Worm (Caenorhabditis elegans) whole organism, late embryonic: Measurements from ENCODE around the gene Y54E2A.4.

Experiments used
- F13H6.1 ChIP-seq: sonication (generic microtip); optimal IDR thresholded peaks from 2 replicates; lab custom pipeline; 2016; ENCODE audit warnings: missing genetic modification characterization, missing compliant biosample characterization
- ama-1 ChIP-seq: fragments of 150-350 bp; optimal IDR thresholded peaks from 2 replicates; lab custom pipeline; 2014
- ceh-14 ChIP-seq: sonication (generic microtip); optimal IDR thresholded peaks from 2 replicates; lab custom pipeline; 2016; ENCODE audit warnings: missing genotype, missing genetic modification characterization, missing compliant biosample characterization
- dve-1 ChIP-seq: sonication (generic microtip); optimal IDR thresholded peaks from 2 replicates; lab custom pipeline; 2017; ENCODE audit warnings: antibody characterized with exemption, mild to moderate bottlenecking, missing genetic modification characterization, missing compliant biosample characterization
- fkh-10 ChIP-seq: fragments of 150-350 bp; optimal IDR thresholded peaks from 2 replicates; lab custom pipeline; 2014; ENCODE audit warnings: missing biosample characterization, missing genetic modification reagents, missing genetic modification characterization
- mec-3 ChIP-seq: sonication (generic microtip); optimal IDR thresholded peaks from 2 replicates; lab custom pipeline; 2016; ENCODE audit warnings: borderline replicate concordance, missing genetic modification characterization, missing compliant biosample characterization
- pax-1 ChIP-seq: fragments of 150-350 bp; optimal IDR thresholded peaks from 2 replicates; lab custom pipeline; 2014; ENCODE audit warnings: missing biosample characterization, missing genetic modification characterization
- pros-1 ChIP-seq: fragments of 150-350 bp; optimal IDR thresholded peaks from 2 replicates; lab custom pipeline; 2014; ENCODE audit warnings: missing biosample characterization, missing genetic modification reagents, missing genetic modification characterization
- rnt-1 ChIP-seq: sonication (generic microtip); optimal IDR thresholded peaks from 2 replicates; lab custom pipeline; 2016; ENCODE audit warnings: missing genetic modification characterization, missing compliant biosample characterization

DNA sequence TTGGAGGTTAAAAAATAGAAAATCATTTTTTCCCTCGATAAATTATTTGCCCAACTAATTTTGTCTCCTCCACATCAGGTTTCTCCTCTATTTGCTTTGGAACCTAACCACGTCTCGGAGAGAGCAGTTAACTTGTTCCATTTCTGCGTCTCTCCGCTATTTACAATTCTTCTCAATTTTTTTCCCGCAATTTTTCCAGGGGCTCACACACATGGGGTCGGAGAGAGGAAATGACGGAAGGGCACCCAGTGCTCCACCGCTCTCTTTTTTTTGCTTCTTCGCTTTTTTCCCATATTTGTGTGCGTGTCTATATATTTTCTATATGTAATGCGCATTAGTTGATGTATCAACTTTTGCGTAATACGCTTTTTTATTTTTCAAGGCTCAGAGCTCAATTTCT, 56.2 kb downstream of the Y54E2A.4 start:
- no peak for TF ChIP-seq pros-1 (tag; lab: Kevin White, UChicago)
- no peak for TF ChIP-seq ama-1 (lab: Kevin White, UChicago)
- TF ChIP-seq pax-1 (tag; lab: Kevin White, UChicago): no peak
- TF ChIP-seq ceh-14 (tag; lab: Kevin White, UChicago): no peak
- TF ChIP-seq mec-3 (tag; lab: Kevin White, UChicago): no peak
- no peak for TF ChIP-seq fkh-10
- TF ChIP-seq F13H6.1 (tag; lab: Kevin White, UChicago): no peak
- no peak for TF ChIP-seq dve-1 (tag; lab: Kevin White, UChicago)
- no peak for TF ChIP-seq rnt-1 (tag; lab: Kevin White, UChicago)
